Worm (Caenorhabditis elegans): ENCODE results near the gene srj-50.

srj-50 gene

ce11 chrV:2818117-2818516, 14.6 kb upstream of the srj-50 start, which contains the start of gene srt-34:
Gene srt-34 (minus strand): TSS chrV:2818217.
- no peak for TF ChIP-seq ceh-16 (tag; optimal IDR thresholded peaks at IDR 0.05)
- TF ChIP-seq ZK546.5 (tag; optimal IDR thresholded peaks at IDR 0.05), result no peak
- TF ChIP-seq unc-55 (GFP tag; optimal IDR thresholded peaks at IDR 0.05), result no peak
- TF ChIP-seq ceh-82 (tag; optimal IDR thresholded peaks at IDR 0.05), result no peak
- no peak for TF ChIP-seq ama-1 (optimal IDR thresholded peaks at IDR 0.05)
- TF ChIP-seq zag-1 (tag; optimal IDR thresholded peaks at IDR 0.05), result no peak
- TF ChIP-seq lin-39 (tag; optimal IDR thresholded peaks at IDR 0.05), result no peak
- TF ChIP-seq mab-5 (tag; optimal IDR thresholded peaks at IDR 0.05), result no peak
- no peak for TF ChIP-seq nhr-12 (tag; optimal IDR thresholded peaks at IDR 0.05)
- TF ChIP-seq nhr-77 (tag; optimal IDR thresholded peaks at IDR 0.05), result no peak
- TF ChIP-seq nhr-10 (tag; optimal IDR thresholded peaks at IDR 0.05), result no peak
- TF ChIP-seq sma-9 (GFP tag; optimal IDR thresholded peaks at IDR 0.05), result no peak
- no peak for TF ChIP-seq sma-9 (tag; optimal IDR thresholded peaks at IDR 0.05)
- no peak for TF ChIP-seq nhr-237 (tag; optimal IDR thresholded peaks at IDR 0.05)
- no peak for TF ChIP-seq nhr-129 (tag; optimal IDR thresholded peaks at IDR 0.05)
- TF ChIP-seq R02D3.7 (tag; optimal IDR thresholded peaks at IDR 0.05), result no peak
- no peak for TF ChIP-seq egl-27 (tag; optimal IDR thresholded peaks at IDR 0.05)
- TF ChIP-seq nhr-25 (tag; optimal IDR thresholded peaks at IDR 0.05), result no peak
- no peak for TF ChIP-seq nhr-21 (tag; optimal IDR thresholded peaks at IDR 0.05)
- no peak for TF ChIP-seq F13H6.1 (tag; optimal IDR thresholded peaks at IDR 0.05)
- TF ChIP-seq alr-1 (tag; optimal IDR thresholded peaks at IDR 0.05), result no peak

ce11 chrV:2821618-2822272, 11.0 kb upstream of the srj-50 start, which contains the start of gene srh-36:
Gene srh-36 (minus strand): TSS chrV:2821668.
- TF ChIP-seq sem-4 (tag; optimal IDR thresholded peaks at IDR 0.05), result no peak
- TF ChIP-seq nhr-12 (tag; optimal IDR thresholded peaks at IDR 0.05), result no peak
- TF ChIP-seq crh-2 (tag; optimal IDR thresholded peaks at IDR 0.05), result no peak
- no peak for TF ChIP-seq lin-39 (tag; optimal IDR thresholded peaks at IDR 0.05)

ce11 chrV:2825978-2826377, 6.8 kb upstream of the srj-50 start:
- TF ChIP-seq nhr-10 (tag; optimal IDR thresholded peaks at IDR 0.05) (no peak), nhr-23 (tag; optimal IDR thresholded peaks at IDR 0.05) (no peak), unc-39 (tag; optimal IDR thresholded peaks at IDR 0.05) (no peak), sma-9 (GFP tag; optimal IDR thresholded peaks at IDR 0.05) (no peak), sma-9 (tag; optimal IDR thresholded peaks at IDR 0.05) (no peak), peb-1 (tag; optimal IDR thresholded peaks at IDR 0.05) (no peak), nhr-129 (tag; optimal IDR thresholded peaks at IDR 0.05) (no peak), nhr-21 (tag; optimal IDR thresholded peaks at IDR 0.05) (no peak), nhr-6 (tag; optimal IDR thresholded peaks at IDR 0.05) (no peak), ZK546.5 (tag; optimal IDR thresholded peaks at IDR 0.05) (no peak), ztf-11 (tag; optimal IDR thresholded peaks at IDR 0.05) (no peak), ceh-82 (tag; optimal IDR thresholded peaks at IDR 0.05) (no peak), aly-2 (tag; optimal IDR thresholded peaks at IDR 0.05) (no peak), lsy-2 (tag; optimal IDR thresholded peaks at IDR 0.05) (no peak), lin-39 (tag; optimal IDR thresholded peaks at IDR 0.05) (no peak), nhr-12 (tag; optimal IDR thresholded peaks at IDR 0.05) (no peak), nhr-237 (tag; optimal IDR thresholded peaks at IDR 0.05) (no peak), ztf-1 (GFP tag; conservative IDR thresholded peaks at IDR 0.05) (no peak)

- TF ChIP-seq elt-3 (tag; optimal IDR thresholded peaks at IDR 0.05) (no peak), mab-5 (tag; optimal IDR thresholded peaks at IDR 0.05) (no peak), zag-1 (tag; optimal IDR thresholded peaks at IDR 0.05) (no peak), ceh-16 (tag; optimal IDR thresholded peaks at IDR 0.05) (no peak), ztf-1 (GFP tag; conservative IDR thresholded peaks at IDR 0.05) (no peak), nhr-129 (tag; optimal IDR thresholded peaks at IDR 0.05) (no peak), nhr-6 (tag; optimal IDR thresholded peaks at IDR 0.05) (no peak), sma-3 (GFP tag; optimal IDR thresholded peaks at IDR 0.05) (no peak), sma-9 (GFP tag; optimal IDR thresholded peaks at IDR 0.05) (no peak), sma-9 (tag; optimal IDR thresholded peaks at IDR 0.05) (no peak), alr-1 (tag; optimal IDR thresholded peaks at IDR 0.05) (no peak), lin-13 (GFP tag; optimal IDR thresholded peaks at IDR 0.05) (no peak), ztf-11 (tag; optimal IDR thresholded peaks at IDR 0.05) (no peak), mbf-1 (tag; optimal IDR thresholded peaks at IDR 0.05) (no peak), elt-1 (tag; optimal IDR thresholded peaks at IDR 0.05) (no peak)
Observed at ce11 chrV:2826815-2827214, 6.0 kb upstream of the srj-50 start, which contains the start of gene T03D3.5. Gene T03D3.5 (minus strand): TSS chrV:2826835.

Measured in whole organism, L2 larva.